Worm (Caenorhabditis elegans): ENCODE results near the gene gpx-6.

ce11 chrIV:8247341-8247740, 25.3 kb downstream of the gpx-6 start:
- TF ChIP-seq mec-3 (tag; optimal IDR thresholded peaks at IDR 0.05; ENCODE audit: borderline replicate concordance): no peak
- TF ChIP-seq hlh-30 (tag; optimal IDR thresholded peaks at IDR 0.05; ENCODE audit: insufficient read depth): no peak
- no peak for TF ChIP-seq dve-1 (tag; optimal IDR thresholded peaks at IDR 0.05)
- TF ChIP-seq ceh-6 (GFP tag; optimal IDR thresholded peaks at IDR 0.05): no peak
- TF ChIP-seq nhr-11 (tag; optimal IDR thresholded peaks at IDR 0.05): no peak
- no peak for TF ChIP-seq rnt-1 (tag; optimal IDR thresholded peaks at IDR 0.05)
- no peak for TF ChIP-seq pag-3 (tag; optimal IDR thresholded peaks at IDR 0.05; ENCODE audit: borderline replicate concordance)
- no peak for TF ChIP-seq C08G9.2 (tag; optimal IDR thresholded peaks at IDR 0.05)
- TF ChIP-seq dmd-4 (tag; optimal IDR thresholded peaks at IDR 0.05; ENCODE audit: borderline replicate concordance): no peak
- TF ChIP-seq sox-2 (GFP tag; IDR thresholded peaks at IDR 0.05): no peak
- TF ChIP-seq sox-4 (tag; optimal IDR thresholded peaks at IDR 0.05): no peak
- no peak for TF ChIP-seq nfya-1 (tag; optimal IDR thresholded peaks at IDR 0.05)

All from whole organism, late embryonic.